Worm (Caenorhabditis elegans): ENCODE results near the gene ZK688.7.
A peak's percentile ranks its signal among the peaks of the same experiment; 100 is the strongest.

DNA sequence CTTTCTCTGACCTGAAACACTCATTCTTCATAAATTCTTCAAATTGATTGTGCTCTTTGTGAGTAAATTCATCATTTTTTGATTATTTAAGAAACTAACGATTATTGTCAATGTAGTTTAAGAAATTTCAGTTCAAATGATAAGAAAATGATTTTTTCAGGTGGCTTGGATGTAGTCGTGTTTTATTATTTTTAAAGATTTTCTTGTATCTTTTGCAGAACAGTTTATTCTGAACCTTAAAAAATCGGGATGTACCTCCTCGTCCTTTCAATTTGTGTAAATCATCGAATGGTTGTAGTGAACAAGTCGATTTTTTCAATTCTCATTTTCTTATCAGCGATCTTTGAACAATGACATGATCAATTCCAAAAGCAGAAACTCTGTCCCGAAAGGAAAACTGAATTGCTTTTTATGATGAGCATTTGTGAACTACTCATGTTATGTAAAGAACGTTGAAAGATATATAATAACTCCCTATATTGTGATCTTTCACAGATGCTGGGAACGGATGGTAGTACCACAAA, 46.1 kb downstream of the ZK688.7 start, which contains the start of gene slc-17.3:
- TF ChIP-seq ztf-11 (tag; optimal IDR thresholded peaks at IDR 0.05), result no peak
- no peak for TF ChIP-seq zip-11 (GFP tag; IDR thresholded peaks at IDR 0.05)
- peak; percentile 16 for TF ChIP-seq nhr-77 (tag; optimal IDR thresholded peaks at IDR 0.05)
- TF ChIP-seq unc-62 (GFP tag; optimal IDR thresholded peaks at IDR 0.05 in 1 of 2), result no peak
- no peak for TF ChIP-seq unc-62 (tag; optimal IDR thresholded peaks at IDR 0.05)

All from whole organism, L4 larva.